Worm (Caenorhabditis elegans): ENCODE measurements around the gene clc-27.

ce11 chrIII:1030965-1031364 lies 22.8 kb downstream of the clc-27 start, which contains the start of the genes clc-26 and E_BE45912.2:
- TF ChIP-seq aly-2 (tag; optimal IDR thresholded peaks at IDR 0.05): no peak
- no peak for TF ChIP-seq ama-1 (optimal IDR thresholded peaks at IDR 0.05)
- TF ChIP-seq sptf-1 (tag; optimal IDR thresholded peaks at IDR 0.05): no peak
- TF ChIP-seq nhr-11 (tag; optimal IDR thresholded peaks at IDR 0.05): no peak
- TF ChIP-seq dsc-1 (tag; optimal IDR thresholded peaks at IDR 0.05): no peak
- no peak for TF ChIP-seq hpl-2 (GFP tag; optimal IDR thresholded peaks at IDR 0.05)
- TF ChIP-seq mef-2 (tag; optimal IDR thresholded peaks at IDR 0.05): no peak
- TF ChIP-seq sox-4 (tag; optimal IDR thresholded peaks at IDR 0.05): no peak
- no peak for TF ChIP-seq ceh-82 (tag; optimal IDR thresholded peaks at IDR 0.05)
- TF ChIP-seq unc-62 (GFP tag; optimal IDR thresholded peaks at IDR 0.05): no peak
- TF ChIP-seq F16B12.6 (tag; optimal IDR thresholded peaks at IDR 0.05): no peak
- no peak for TF ChIP-seq xbp-1 (tag; optimal IDR thresholded peaks at IDR 0.05)
- no peak for TF ChIP-seq nhr-12 (tag; optimal IDR thresholded peaks at IDR 0.05)
- TF ChIP-seq egl-27 (tag; optimal IDR thresholded peaks at IDR 0.05): no peak

Measured in whole organism, L1 larva.